Fruit fly (Drosophila melanogaster) whole organism, embryonic: Measurements from ENCODE around the gene arg.

Source experiments
- Ada2b ChIP-seq: fragments of 200-800 bp; sonication (Bioruptor generic); IDR thresholded peaks from 2 replicates; pipeline ENCODE4 v1.3.6; 2022; ENCODE audit warnings: missing biosample characterization, missing genetic modification characterization
- Asciz ChIP-seq: fragments of 200-800 bp; sonication (Bioruptor generic); optimal IDR thresholded peaks from 2 replicates; lab custom pipeline; 2017; ENCODE audit warnings: missing biosample characterization, mild to moderate bottlenecking, missing genetic modification characterization, missing genetic modification reagents
- CG12299 ChIP-seq: fragments of 200-800 bp; sonication (Bioruptor generic); optimal IDR thresholded peaks from 2 replicates; lab custom pipeline; 2018; ENCODE audit warnings: missing biosample characterization, mild to moderate bottlenecking, missing genetic modification characterization
- CG12769 ChIP-seq: fragments of 200-800 bp; sonication (Bioruptor generic); optimal IDR thresholded peaks from 2 replicates; lab custom pipeline; 2019; ENCODE audit warnings: missing biosample characterization, mild to moderate bottlenecking, missing genetic modification characterization, moderate library complexity
- CG15601 ChIP-seq: fragments of 200-800 bp; sonication (Bioruptor generic); optimal IDR thresholded peaks from 3 replicates; lab custom pipeline; 2019; ENCODE audit warnings: missing biosample characterization, mild to moderate bottlenecking, missing genetic modification characterization, moderate library complexity
- CG1602 ChIP-seq: fragments of 200-800 bp; sonication (Bioruptor generic); optimal IDR thresholded peaks from 3 replicates; lab custom pipeline; 2016; ENCODE audit warnings: missing biosample characterization, missing genetic modification characterization
- CG1603 ChIP-seq: fragments of 200-800 bp; sonication (Bioruptor generic); optimal IDR thresholded peaks from 2 replicates; lab custom pipeline; 2019; ENCODE audit warnings: missing biosample characterization, mild to moderate bottlenecking, missing genetic modification characterization, moderate library complexity
- CG2120 ChIP-seq: fragments of 200-800 bp; sonication (Bioruptor generic); optimal IDR thresholded peaks from 3 replicates; lab custom pipeline; 2016; ENCODE audit warnings: missing biosample characterization, missing genetic modification characterization
- CG2202 ChIP-seq: fragments of 200-800 bp; sonication (Bioruptor generic); optimal IDR thresholded peaks from 2 replicates; lab custom pipeline; 2018; ENCODE audit warnings: missing biosample characterization, mild to moderate bottlenecking, missing genetic modification characterization
- CG30431 ChIP-seq: fragments of 200-800 bp; sonication (Bioruptor generic); optimal IDR thresholded peaks from 2 replicates; lab custom pipeline; 2017; ENCODE audit warnings: missing biosample characterization, missing genetic modification characterization
- CG34422 ChIP-seq: fragments of 200-800 bp; sonication (Bioruptor generic); IDR thresholded peaks from 3 replicates; pipeline ENCODE4 v1.3.6; 2022; ENCODE audit warnings: missing biosample characterization, missing genetic modification characterization
- CG3726 ChIP-seq: fragments of 200-800 bp; sonication (Bioruptor generic); IDR thresholded peaks from 3 replicates; pipeline ENCODE4, ENCODE4 v1.3.6; 2022; ENCODE audit warnings: missing biosample characterization, missing genetic modification characterization
- CG3995 ChIP-seq: fragments of 200-800 bp; sonication (Bioruptor generic); optimal IDR thresholded peaks from 3 replicates; lab custom pipeline; 2016; ENCODE audit warnings: missing biosample characterization, missing genetic modification characterization
- CG4617 ChIP-seq: fragments of 200-800 bp; sonication (Bioruptor generic); optimal IDR thresholded peaks from 3 replicates; lab custom pipeline; 2016; ENCODE audit warnings: missing biosample characterization, missing genetic modification characterization, borderline replicate concordance
- CG8765 ChIP-seq: fragments of 200-800 bp; sonication (Bioruptor generic); IDR thresholded peaks from 2 replicates; pipeline ENCODE4 v1.3.6; 2022; ENCODE audit warnings: missing biosample characterization, missing genetic modification characterization
- CG8924 ChIP-seq: fragments of 200-800 bp; optimal IDR thresholded peaks from 3 replicates; lab custom pipeline; 2019; ENCODE audit warnings: missing biosample characterization, mild to moderate bottlenecking, missing genetic modification characterization, moderate library complexity
- CrebB ChIP-seq: fragments of 200-800 bp; sonication (Bioruptor generic); optimal IDR thresholded peaks from 3 replicates; lab custom pipeline; 2018; ENCODE audit warnings: missing biosample characterization, mild to moderate bottlenecking, missing genetic modification characterization
- D19A ChIP-seq: fragments of 200-800 bp; optimal IDR thresholded peaks from 3 replicates; lab custom pipeline; 2019; ENCODE audit warnings: missing biosample characterization, mild to moderate bottlenecking, missing genetic modification characterization, moderate library complexity
- Deaf1 ChIP-seq: fragments of 200-800 bp; optimal IDR thresholded peaks from 3 replicates; lab custom pipeline; 2019; ENCODE audit warnings: missing biosample characterization, mild to moderate bottlenecking, missing genetic modification characterization, moderate library complexity
- Dip2 ChIP-seq: fragments of 200-800 bp; sonication (Bioruptor generic); IDR thresholded peaks from 2 replicates; pipeline ENCODE4 v1.3.6; 2022; ENCODE audit warnings: missing biosample characterization, missing genetic modification characterization
- Dll ChIP-seq: fragments of 200-800 bp; sonication (Bioruptor generic); IDR thresholded peaks from 4 replicates; pipeline ENCODE4 v1.3.6; 2022; ENCODE audit warnings: missing biosample characterization, missing genetic modification characterization; ENCODE audit not compliant: partially characterized antibody
- Doc3 ChIP-seq: fragments of 200-800 bp; sonication (Bioruptor generic); IDR thresholded peaks from 3 replicates; pipeline ENCODE4 v1.3.6; 2022; ENCODE audit warnings: missing biosample characterization, missing genetic modification characterization; ENCODE audit not compliant: partially characterized antibody
- GATAe ChIP-seq: fragments of 200-800 bp; sonication (Bioruptor generic); conservative IDR thresholded peaks from 2 replicates; pipeline ENCODE4 v1.3.6; 2022; ENCODE audit warnings: missing biosample characterization, missing genetic modification characterization
- HLHmδ ChIP-seq: fragments of 200-800 bp; sonication (Bioruptor generic); optimal IDR thresholded peaks from 2 replicates; lab custom pipeline; 2018; ENCODE audit warnings: missing biosample characterization, mild to moderate bottlenecking, missing genetic modification characterization, moderate library complexity
- Hr3 ChIP-seq: fragments of 200-800 bp; sonication (Bioruptor generic); optimal IDR thresholded peaks from 3 replicates; lab custom pipeline; 2016; ENCODE audit warnings: missing biosample characterization, missing genetic modification characterization
- Hr39 ChIP-seq: fragments of >200 bp; optimal IDR thresholded peaks from 2 replicates; lab custom pipeline; 2017
- MESR4 ChIP-seq: fragments of 200-800 bp; sonication (Bioruptor generic); optimal IDR thresholded peaks from 2 replicates; lab custom pipeline; 2018; ENCODE audit warnings: missing biosample characterization, mild to moderate bottlenecking, missing genetic modification characterization, moderate library complexity
- Mad ChIP-seq: fragments of 200-800 bp; sonication (Bioruptor generic); optimal IDR thresholded peaks from 2 replicates; lab custom pipeline; 2016; ENCODE audit warnings: missing biosample characterization, missing genetic modification characterization
- Med ChIP-seq: fragments of 200-800 bp; sonication (Bioruptor generic); peaks from one replicate; lab custom pipeline; 2016; ENCODE audit warnings: missing biosample characterization, missing genetic modification characterization, mild to moderate bottlenecking, inconsistent platforms, moderate library complexity
- Neu2 ChIP-seq: fragments of 200-800 bp; sonication (Bioruptor generic); optimal IDR thresholded peaks from 3 replicates; lab custom pipeline; 2016; ENCODE audit warnings: missing biosample characterization, missing genetic modification characterization, borderline replicate concordance
- Nf-YA ChIP-seq: fragments of 200-800 bp; sonication (Bioruptor generic); IDR thresholded peaks from 2 replicates; pipeline ENCODE4 v1.3.6; 2022; ENCODE audit warnings: missing biosample characterization, missing genetic modification characterization
- Poxn ChIP-seq: fragments of 200-800 bp; sonication (Bioruptor generic); IDR thresholded peaks from 2 replicates; pipeline ENCODE4 v1.3.6; 2022; ENCODE audit warnings: missing biosample characterization, missing genetic modification characterization
- Ptx1 ChIP-seq: fragments of 200-800 bp; sonication (Bioruptor generic); IDR thresholded peaks from 2 replicates; pipeline ENCODE4 v1.3.6; 2022; ENCODE audit warnings: missing biosample characterization, missing genetic modification characterization
- ac ChIP-seq: fragments of 200-800 bp; sonication (Bioruptor generic); optimal IDR thresholded peaks from 3 replicates; lab custom pipeline; 2017; ENCODE audit warnings: missing biosample characterization, mild to moderate bottlenecking, missing genetic modification characterization
- chn ChIP-seq: fragments of 200-800 bp; sonication (Bioruptor generic); optimal IDR thresholded peaks from 2 replicates; lab custom pipeline; 2016; ENCODE audit warnings: missing biosample characterization, missing genetic modification characterization
- crp ChIP-seq, 2 experiments: fragments of 200-800 bp; sonication (Bioruptor generic); optimal IDR thresholded peaks; 2 replicates in 1 of 2; 3 replicates in 1 of 2; lab custom pipeline; 2017; ENCODE audit warnings: missing biosample characterization in 2 of 2, missing genetic modification characterization in 2 of 2, mild to moderate bottlenecking in 1 of 2, moderate library complexity in 1 of 2
- dimm ChIP-seq: fragments of 200-800 bp; sonication (Bioruptor generic); IDR thresholded peaks from 2 replicates; pipeline ENCODE4 v1.3.6; 2022; ENCODE audit warnings: missing biosample characterization, missing genetic modification characterization
- dmrt99B ChIP-seq: fragments of 200-800 bp; sonication (Bioruptor generic); optimal IDR thresholded peaks from 2 replicates; lab custom pipeline; 2018; ENCODE audit warnings: missing biosample characterization, mild to moderate bottlenecking, missing genetic modification characterization, moderate library complexity
- gce ChIP-seq: fragments of 200-800 bp; sonication (Bioruptor generic); IDR thresholded peaks from 3 replicates; pipeline ENCODE4 v1.3.6; 2022; ENCODE audit warnings: missing biosample characterization, missing genetic modification characterization
- h ChIP-seq: fragments of >200 bp; optimal IDR thresholded peaks from 2 replicates; lab custom pipeline; 2017
- ken ChIP-seq: fragments of 200-800 bp; sonication (Bioruptor generic); IDR thresholded peaks from 3 replicates; pipeline ENCODE4 v1.3.6; 2022; ENCODE audit warnings: missing biosample characterization, missing genetic modification characterization
- klu ChIP-seq: fragments of 200-800 bp; sonication (Bioruptor generic); IDR thresholded peaks from 2 replicates; pipeline ENCODE4 v1.3.6; 2022; ENCODE audit warnings: missing biosample characterization, missing genetic modification characterization
- p53 ChIP-seq: fragments of 200-800 bp; sonication (Bioruptor generic); optimal IDR thresholded peaks from 2 replicates; lab custom pipeline; 2016; ENCODE audit warnings: missing biosample characterization, missing genetic modification characterization
- pho ChIP-seq: fragments of 200-800 bp; sonication (Bioruptor generic); optimal IDR thresholded peaks from 2 replicates; lab custom pipeline; 2016; ENCODE audit warnings: missing biosample characterization, missing genetic modification characterization
- prd ChIP-seq, 3 experiments: fragments of >200 bp in 2 of 3; fragments of 200-800 bp in 1 of 3; sonication (Bioruptor generic) in 1 of 3; optimal IDR thresholded peaks in 2 of 3; IDR thresholded peaks in 1 of 3; 2 replicates in 2 of 3; 3 replicates in 1 of 3; pipeline versions ENCODE4 v1.3.6 to Lab custom; 2017 to 2022; ENCODE audit warnings: missing biosample characterization in 1 of 3, missing genetic modification characterization in 1 of 3
- rib ChIP-seq: fragments of 200-800 bp; sonication (Bioruptor generic); IDR thresholded peaks from 2 replicates; pipeline ENCODE4 v1.3.6; 2022; ENCODE audit warnings: missing biosample characterization, missing genetic modification characterization
- tin ChIP-seq: fragments of 200-800 bp; sonication (Bioruptor generic); optimal IDR thresholded peaks from 3 replicates; lab custom pipeline; 2016; ENCODE audit warnings: missing biosample characterization, missing genetic modification characterization
- trh ChIP-seq: fragments of 200-800 bp; sonication (Bioruptor generic); optimal IDR thresholded peaks from 2 replicates; lab custom pipeline; 2016; ENCODE audit warnings: missing biosample characterization, missing genetic modification characterization
- vnd ChIP-seq: fragments of 200-800 bp; sonication (Bioruptor generic); IDR thresholded peaks from 3 replicates; pipeline ENCODE4 v1.3.6; 2022; ENCODE audit warnings: missing biosample characterization, missing genetic modification characterization; ENCODE audit not compliant: partially characterized antibody
- zen ChIP-seq: fragments of 200-800 bp; sonication (Bioruptor generic); optimal IDR thresholded peaks from 3 replicates; lab custom pipeline; 2018; ENCODE audit warnings: missing biosample characterization, mild to moderate bottlenecking, missing genetic modification characterization, moderate library complexity

The arg gene

DNA sequence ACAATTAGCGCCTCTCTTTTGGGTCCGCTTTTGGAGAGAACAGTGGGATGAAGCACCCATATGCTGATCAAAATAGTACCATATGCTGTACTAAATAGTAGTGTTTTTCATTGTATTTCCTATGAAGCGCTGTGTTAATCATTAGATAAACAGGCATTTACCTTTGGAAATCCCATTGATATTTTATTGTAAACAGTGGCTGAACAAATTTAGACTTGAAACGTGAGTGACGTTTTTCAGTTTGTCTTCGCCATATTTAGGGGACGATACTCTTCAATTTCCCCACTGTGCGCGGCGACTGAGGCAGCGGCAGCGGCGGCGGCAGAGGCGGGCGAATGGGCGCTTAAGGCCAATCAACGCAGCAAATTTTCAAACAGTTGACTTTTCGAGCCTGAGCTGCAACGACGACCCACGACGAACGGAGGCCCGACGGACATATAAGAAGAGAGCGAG is 9.6 kb upstream of the arg start (continued):
- peak; percentile 71 for TF ChIP-seq CG1603 (tag; lab: Kevin White, UChicago)
- TF ChIP-seq tin (GFP tag; lab: Kevin White, UChicago): peak; percentile 49
- peak; percentile 66 for TF ChIP-seq CG1602 (GFP tag; lab: Kevin White, UChicago)
- no peak for TF ChIP-seq HLHmδ (GFP tag; lab: Kevin White, UChicago)
- TF ChIP-seq dimm (GFP tag; lab: Robert Waterston, UW): no peak
- no peak for TF ChIP-seq trh (GFP tag; lab: Kevin White, UChicago)
- peak; percentile 92 for TF ChIP-seq CG12769
- peak; percentile 72 for TF ChIP-seq D19A
- TF ChIP-seq rib (GFP tag; lab: Robert Waterston, UW): peak; percentile 77; the same call in 1 of the 2 replicates
- TF ChIP-seq Nf-YA (GFP tag; lab: Robert Waterston, UW): peak; percentile 41; the same call in 1 of the 2 replicates
- TF ChIP-seq CG3995 (GFP tag; lab: Kevin White, UChicago): peak; percentile 52
- peak; percentile 48; the same call in 1 of the 2 replicates for TF ChIP-seq klu (GFP tag; lab: Robert Waterston, UW)
- TF ChIP-seq MESR4 (GFP tag; lab: Kevin White, UChicago): no peak
- peak; percentile 98 for TF ChIP-seq Med (GFP tag; lab: Kevin White, UChicago)
- no peak for TF ChIP-seq CG4617 (GFP tag; lab: Kevin White, UChicago)
- no peak for TF ChIP-seq prd (optimal IDR thresholded peaks at IDR 0.05; lab: Kevin White, UChicago)
- TF ChIP-seq prd (GFP tag; IDR thresholded peaks at IDR 0.05; lab: Robert Waterston, UW): peak; percentile 72
- TF ChIP-seq Ada2b (GFP tag; lab: Robert Waterston, UW): peak; percentile 60
- no peak for TF ChIP-seq Dll (GFP tag; lab: Robert Waterston, UW)
- TF ChIP-seq CG8924: peak; percentile 86
- peak; percentile 39; the same call in 1 of the 2 replicates for TF ChIP-seq Dip2
- TF ChIP-seq CG12299 (tag; lab: Kevin White, UChicago): peak; percentile 89
- TF ChIP-seq p53: peak; percentile 54
- TF ChIP-seq Ptx1 (GFP tag; lab: Robert Waterston, UW): peak; percentile 72
- peak; percentile 73 for TF ChIP-seq Asciz
- TF ChIP-seq Hr3: peak; percentile 53
- peak; percentile 13; the same call in 1 of the 2 replicates for TF ChIP-seq GATAe (GFP tag; lab: Robert Waterston, UW)
- TF ChIP-seq ken (GFP tag; lab: Robert Waterston, UW): 0 out of 3 replicates have a peak, but pooled peaks have one; percentile 64
- no peak for TF ChIP-seq CG8765 (GFP tag; lab: Robert Waterston, UW)
- no peak for TF ChIP-seq Doc3
- peak; percentile 71 for TF ChIP-seq CG15601 (tag; lab: Kevin White, UChicago)
- TF ChIP-seq chn (GFP tag; lab: Kevin White, UChicago): peak; percentile 62
- 0 out of 3 replicates have a peak, but pooled peaks have one; percentile 30 for TF ChIP-seq vnd (GFP tag; lab: Robert Waterston, UW)
- peak; percentile 66 for TF ChIP-seq Mad (GFP tag; lab: Kevin White, UChicago)
- peak; percentile 88 for TF ChIP-seq dmrt99B (tag; lab: Kevin White, UChicago)
- TF ChIP-seq gce: peak; percentile 62; the same call in 1 of the 3 replicates
- TF ChIP-seq CG2202 (tag; lab: Kevin White, UChicago): peak; percentile 52
- TF ChIP-seq pho (GFP tag; lab: Kevin White, UChicago): peak; percentile 85
- TF ChIP-seq Hr39 (lab: Kevin White, UChicago): no peak
- no peak for TF ChIP-seq h
- TF ChIP-seq Deaf1 (tag; lab: Kevin White, UChicago): peak; percentile 61
- peak in 1 of 2 experiments; percentile 40 for TF ChIP-seq crp (GFP tag; optimal IDR thresholded peaks at IDR 0.05; lab: Kevin White, UChicago)
- 0 out of 3 replicates have a peak, but pooled peaks have one; percentile 34 for TF ChIP-seq CG34422
- 0 out of 2 replicates have a peak, but pooled peaks have one; percentile 38 for TF ChIP-seq Poxn (GFP tag; lab: Robert Waterston, UW)
- peak; percentile 20 for TF ChIP-seq zen (tag; lab: Kevin White, UChicago)
- TF ChIP-seq CG30431 (GFP tag; lab: Kevin White, UChicago): peak; percentile 29
- peak; percentile 9 for TF ChIP-seq ac (GFP tag; lab: Kevin White, UChicago)
- no peak for TF ChIP-seq CG3726 (GFP tag; lab: Robert Waterston, UW)
- TF ChIP-seq CrebB: peak; percentile 87
- no peak for TF ChIP-seq Neu2
- TF ChIP-seq CG2120 (GFP tag; lab: Kevin White, UChicago): peak; percentile 92
